Worm (Caenorhabditis elegans): Measurements from ENCODE around the gene W03G1.2.

W03G1.2 gene

ce11 chrIV:564000-564399 lies 39.5 kb downstream of the W03G1.2 start:
- TF ChIP-seq ceh-32 (tag; optimal IDR thresholded peaks at IDR 0.05; ENCODE audit: poor library complexity) (no peak), unc-62 (GFP tag; optimal IDR thresholded peaks at IDR 0.05 in 1 of 2) (peak in 1 of 2 experiments; percentile 96), unc-62 (tag; optimal IDR thresholded peaks at IDR 0.05) (no peak), aly-2 (tag; optimal IDR thresholded peaks at IDR 0.05) (no peak), ctbp-1 (GFP tag; IDR thresholded peaks at IDR 0.05) (no peak)

DNA sequence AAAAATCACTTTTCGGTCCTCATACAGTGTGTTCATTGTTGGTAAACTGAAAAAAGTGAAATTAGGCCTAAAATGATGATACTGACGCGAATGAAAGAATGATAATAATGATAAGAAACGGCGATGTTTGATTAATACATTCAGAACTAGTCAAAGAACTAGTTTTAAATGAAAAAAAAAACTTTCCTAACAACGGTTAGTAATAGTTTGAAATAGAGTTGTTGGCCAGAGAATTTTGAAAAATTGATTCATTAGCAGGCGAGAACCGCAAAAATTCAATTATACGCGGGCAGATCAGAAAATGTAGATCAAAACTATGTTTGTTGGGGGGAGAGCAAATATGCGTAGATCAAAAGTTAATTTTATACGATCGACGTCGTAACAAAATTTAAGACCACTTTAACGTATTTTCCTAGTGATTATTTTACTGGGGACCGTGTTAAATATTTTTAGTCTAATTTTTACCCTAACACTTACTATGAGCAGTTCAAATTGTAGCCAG lies 46.4 kb downstream of the W03G1.2 start, which contains the start of gene F56A11.5:
Gene F56A11.5, minus strand, starts transcription at position 51 of the 502 bp plus-strand sequence.
- TF ChIP-seq pqm-1 (tag; optimal IDR thresholded peaks at IDR 0.05) = peak; percentile 21
- no peak for TF ChIP-seq T26A8.4 (GFP tag; IDR thresholded peaks at IDR 0.05)
- TF ChIP-seq dpl-1 (GFP tag; optimal IDR thresholded peaks at IDR 0.05) = no peak

- TF ChIP-seq hmg-1.1 (GFP tag; IDR thresholded peaks at IDR 0.05) (0 out of 2 replicates have a peak, but pooled peaks have one; percentile 15), mes-2 (tag; optimal IDR thresholded peaks at IDR 0.05; ENCODE audit: poor library complexity, severe bottlenecking) (peak; percentile 60), Y105C5A.15 (GFP tag; IDR thresholded peaks at IDR 0.05) (no peak), hlh-11 (tag; optimal IDR thresholded peaks at IDR 0.05) (peak; percentile 10), F26F4.8 (GFP tag; conservative IDR thresholded peaks at IDR 0.05) (no peak)
Observed at ce11 chrIV:572487-572886, 48.0 kb downstream of the W03G1.2 start, which contains the start of gene gex-2. gex-2 (plus strand) TSS chrIV:572769.
